Fruit fly (Drosophila melanogaster) whole organism, embryonic: ENCODE data around the gene CG1273.

Experiments used
- BEAF-32 ChIP-seq: fragments of 200-800 bp; sonication (Bioruptor generic); optimal IDR thresholded peaks from 3 replicates; lab custom pipeline; 2017; ENCODE audit warnings: missing biosample characterization, missing genetic modification characterization, mild to moderate bottlenecking, moderate library complexity, missing genetic modification reagents
- BtbVII ChIP-seq: fragments of 200-800 bp; sonication (Bioruptor generic); optimal IDR thresholded peaks from 3 replicates; lab custom pipeline; 2017; ENCODE audit warnings: missing biosample characterization, mild to moderate bottlenecking, missing genetic modification characterization
- CG1024 ChIP-seq: fragments of 200-800 bp; sonication (Bioruptor generic); IDR thresholded peaks from 2 replicates; pipeline ENCODE4 v1.3.6; 2022; ENCODE audit warnings: missing biosample characterization, missing genetic modification characterization
- CG11093 ChIP-seq: fragments of 200-800 bp; sonication (Bioruptor generic); IDR thresholded peaks from 3 replicates; pipeline ENCODE4 v1.3.6; 2022; ENCODE audit warnings: missing biosample characterization, missing genetic modification characterization
- CG11398 ChIP-seq: fragments of 200-800 bp; sonication (Bioruptor generic); optimal IDR thresholded peaks from 2 replicates; lab custom pipeline; 2016; ENCODE audit warnings: missing biosample characterization, missing genetic modification characterization
- CG13287 ChIP-seq: fragments of 200-800 bp; sonication (Bioruptor generic); IDR thresholded peaks from 2 replicates; pipeline ENCODE4 v1.3.6; 2022; ENCODE audit warnings: missing biosample characterization, missing genetic modification characterization; ENCODE audit not compliant: partially characterized antibody
- CG14710 ChIP-seq: fragments of 200-800 bp; sonication (Bioruptor generic); optimal IDR thresholded peaks from 3 replicates; lab custom pipeline; 2019; ENCODE audit warnings: missing biosample characterization, mild to moderate bottlenecking, missing genetic modification characterization, moderate library complexity
- CG1602 ChIP-seq: fragments of 200-800 bp; sonication (Bioruptor generic); optimal IDR thresholded peaks from 3 replicates; lab custom pipeline; 2016; ENCODE audit warnings: missing biosample characterization, missing genetic modification characterization
- CG16813 ChIP-seq: fragments of 200-800 bp; sonication (Bioruptor generic); IDR thresholded peaks from 3 replicates; pipeline ENCODE4 v1.3.6; 2022; ENCODE audit warnings: missing biosample characterization, missing genetic modification characterization; ENCODE audit not compliant: partially characterized antibody
- CG18764 ChIP-seq: fragments of 200-800 bp; sonication (Bioruptor generic); optimal IDR thresholded peaks from 3 replicates; lab custom pipeline; 2016; ENCODE audit warnings: missing biosample characterization, missing genetic modification characterization
- CG2120 ChIP-seq: fragments of 200-800 bp; sonication (Bioruptor generic); optimal IDR thresholded peaks from 3 replicates; lab custom pipeline; 2016; ENCODE audit warnings: missing biosample characterization, missing genetic modification characterization
- CG30403 ChIP-seq: fragments of 200-800 bp; sonication (Bioruptor generic); optimal IDR thresholded peaks from 3 replicates; lab custom pipeline; 2016; ENCODE audit warnings: missing biosample characterization, missing genetic modification characterization
- CG34224 ChIP-seq: fragments of 200-800 bp; sonication (Bioruptor generic); IDR thresholded peaks from 3 replicates; pipeline ENCODE4 v1.3.6; 2022; ENCODE audit warnings: missing biosample characterization, missing genetic modification characterization; ENCODE audit not compliant: partially characterized antibody
- CG3726 ChIP-seq: fragments of 200-800 bp; sonication (Bioruptor generic); IDR thresholded peaks from 3 replicates; pipeline ENCODE4, ENCODE4 v1.3.6; 2022; ENCODE audit warnings: missing biosample characterization, missing genetic modification characterization
- CG42726 ChIP-seq: fragments of 200-800 bp; sonication (Bioruptor generic); IDR thresholded peaks from 2 replicates; pipeline ENCODE4 v1.3.6; 2022; ENCODE audit warnings: missing biosample characterization, missing genetic modification characterization; ENCODE audit not compliant: partially characterized antibody
- CG4360 ChIP-seq: fragments of 200-800 bp; sonication (Bioruptor generic); IDR thresholded peaks from 2 replicates; pipeline ENCODE4 v1.3.6; 2022; ENCODE audit warnings: missing biosample characterization, missing genetic modification characterization
- CG4617 ChIP-seq: fragments of 200-800 bp; sonication (Bioruptor generic); optimal IDR thresholded peaks from 3 replicates; lab custom pipeline; 2016; ENCODE audit warnings: missing biosample characterization, missing genetic modification characterization, borderline replicate concordance
- CG5180 ChIP-seq: fragments of 200-800 bp; sonication (Bioruptor generic); optimal IDR thresholded peaks from 3 replicates; lab custom pipeline; 2017; ENCODE audit warnings: missing biosample characterization, missing genetic modification characterization, mild to moderate bottlenecking, moderate library complexity, missing genetic modification reagents
- CG6254 ChIP-seq: fragments of 200-800 bp; sonication (Bioruptor generic); optimal IDR thresholded peaks from 3 replicates; lab custom pipeline; 2017; ENCODE audit warnings: mild to moderate bottlenecking, missing biosample characterization, missing genetic modification reagents, missing genetic modification characterization
- CG6765 ChIP-seq: fragments of 200-800 bp; sonication (Bioruptor generic); optimal IDR thresholded peaks from 3 replicates; lab custom pipeline; 2017; ENCODE audit warnings: missing biosample characterization, mild to moderate bottlenecking, missing genetic modification characterization
- CG7271 ChIP-seq: fragments of 200-800 bp; sonication (Bioruptor generic); optimal IDR thresholded peaks from 2 replicates; lab custom pipeline; 2018; ENCODE audit warnings: missing biosample characterization, mild to moderate bottlenecking, missing genetic modification characterization, moderate library complexity
- CG7357 ChIP-seq: fragments of 200-800 bp; sonication (Bioruptor generic); IDR thresholded peaks from 3 replicates; pipeline ENCODE4 v1.3.6; 2022; ENCODE audit warnings: missing biosample characterization, missing genetic modification characterization
- CG7928 ChIP-seq: fragments of 200-800 bp; sonication (Bioruptor generic); optimal IDR thresholded peaks from 2 replicates; lab custom pipeline; 2017; ENCODE audit warnings: missing biosample characterization, mild to moderate bottlenecking, missing genetic modification characterization
- CG7963 ChIP-seq: fragments of 200-800 bp; sonication (Bioruptor generic); IDR thresholded peaks from 3 replicates; pipeline ENCODE4 v1.3.6; 2022; ENCODE audit warnings: missing biosample characterization, missing genetic modification characterization; ENCODE audit not compliant: partially characterized antibody
- CG9727 ChIP-seq: fragments of 200-800 bp; sonication (Bioruptor generic); optimal IDR thresholded peaks from 3 replicates; lab custom pipeline; 2017; ENCODE audit warnings: missing biosample characterization, mild to moderate bottlenecking, missing genetic modification characterization
- CTCF ChIP-seq: fragments of 200-800 bp; sonication (Bioruptor generic); optimal IDR thresholded peaks from 2 replicates; lab custom pipeline; 2017; ENCODE audit warnings: missing biosample characterization, mild to moderate bottlenecking, missing genetic modification characterization, moderate library complexity
- Chrac-16 ChIP-seq: fragments of 200-800 bp; sonication (Bioruptor generic); optimal IDR thresholded peaks from 3 replicates; lab custom pipeline; 2016; ENCODE audit warnings: missing biosample characterization, missing genetic modification characterization
- D ChIP-seq, 2 experiments: fragments of 200-800 bp in 1 of 2; fragments of >200 bp in 1 of 2; sonication (Bioruptor generic) in 1 of 2; optimal IDR thresholded peaks; 2 replicates in 1 of 2; 3 replicates in 1 of 2; lab custom pipeline; 2017; ENCODE audit warnings: mild to moderate bottlenecking in 1 of 2, missing biosample characterization in 1 of 2, missing genetic modification characterization in 1 of 2, missing genetic modification reagents in 1 of 2
- Deaf1 ChIP-seq: fragments of 200-800 bp; optimal IDR thresholded peaks from 3 replicates; lab custom pipeline; 2019; ENCODE audit warnings: missing biosample characterization, mild to moderate bottlenecking, missing genetic modification characterization, moderate library complexity
- Dp ChIP-seq: fragments of 200-800 bp; sonication (Bioruptor generic); optimal IDR thresholded peaks from 2 replicates; lab custom pipeline; 2018; ENCODE audit warnings: missing biosample characterization, mild to moderate bottlenecking, missing genetic modification characterization, moderate library complexity
- Ets97D ChIP-seq: fragments of 200-800 bp; sonication (Bioruptor generic); optimal IDR thresholded peaks from 3 replicates; lab custom pipeline; 2016; ENCODE audit warnings: missing biosample characterization, missing genetic modification characterization
- HmgZ ChIP-seq: fragments of 200-800 bp; sonication (Bioruptor generic); optimal IDR thresholded peaks from 2 replicates; lab custom pipeline; 2018; ENCODE audit warnings: missing biosample characterization, mild to moderate bottlenecking, missing genetic modification characterization
- Hmr ChIP-seq: fragments of 200-800 bp; sonication (Bioruptor generic); optimal IDR thresholded peaks from 3 replicates; lab custom pipeline; 2017; ENCODE audit warnings: mild to moderate bottlenecking, missing biosample characterization, missing genetic modification reagents, missing genetic modification characterization
- Hr3 ChIP-seq: fragments of 200-800 bp; sonication (Bioruptor generic); optimal IDR thresholded peaks from 3 replicates; lab custom pipeline; 2016; ENCODE audit warnings: missing biosample characterization, missing genetic modification characterization
- Mad ChIP-seq: fragments of 200-800 bp; sonication (Bioruptor generic); optimal IDR thresholded peaks from 2 replicates; lab custom pipeline; 2016; ENCODE audit warnings: missing biosample characterization, missing genetic modification characterization
- Med ChIP-seq: fragments of 200-800 bp; sonication (Bioruptor generic); peaks from one replicate; lab custom pipeline; 2016; ENCODE audit warnings: missing biosample characterization, missing genetic modification characterization, mild to moderate bottlenecking, inconsistent platforms, moderate library complexity
- Myb ChIP-seq: fragments of 200-800 bp; sonication (Bioruptor generic); optimal IDR thresholded peaks from 2 replicates; lab custom pipeline; 2016; ENCODE audit warnings: missing biosample characterization, missing genetic modification characterization
- Opbp ChIP-seq: fragments of 200-800 bp; sonication (Bioruptor generic); IDR thresholded peaks from 3 replicates; pipeline ENCODE4 v1.3.6; 2022; ENCODE audit warnings: missing biosample characterization, missing genetic modification characterization; ENCODE audit not compliant: partially characterized antibody
- Vsx1 ChIP-seq: fragments of 200-800 bp; sonication (Bioruptor generic); optimal IDR thresholded peaks from 2 replicates; lab custom pipeline; 2017; ENCODE audit warnings: missing biosample characterization, mild to moderate bottlenecking, missing genetic modification characterization, missing genetic modification reagents
- ato ChIP-seq: fragments of 200-800 bp; sonication (Bioruptor generic); IDR thresholded peaks from 2 replicates; pipeline ENCODE4 v1.3.6; 2022; ENCODE audit warnings: missing biosample characterization, missing genetic modification characterization; ENCODE audit not compliant: partially characterized antibody
- dati ChIP-seq: fragments of 200-800 bp; sonication (Bioruptor generic); IDR thresholded peaks from 2 replicates; pipeline ENCODE4 v1.3.6; 2022; ENCODE audit warnings: missing biosample characterization, missing genetic modification characterization
- dpn ChIP-seq, 2 experiments: fragments of 200-800 bp; sonication (Bioruptor generic); optimal IDR thresholded peaks; 3 replicates each; lab custom pipeline; 2016; ENCODE audit warnings: missing biosample characterization in 2 of 2, missing genetic modification characterization in 2 of 2
- gfzf ChIP-seq: fragments of 200-800 bp; sonication (Bioruptor generic); optimal IDR thresholded peaks from 2 replicates; lab custom pipeline; 2016; ENCODE audit warnings: missing biosample characterization, mild to moderate bottlenecking, missing genetic modification characterization, moderate library complexity
- maf-S ChIP-seq: fragments of 200-800 bp; sonication (Bioruptor generic); optimal IDR thresholded peaks from 2 replicates; lab custom pipeline; 2016; ENCODE audit warnings: missing biosample characterization, missing genetic modification characterization
- seq ChIP-seq: fragments of 200-800 bp; sonication (Bioruptor generic); IDR thresholded peaks from 2 replicates; pipeline ENCODE4 v1.3.6; 2022; ENCODE audit warnings: missing biosample characterization, missing genetic modification characterization
- tin ChIP-seq: fragments of 200-800 bp; sonication (Bioruptor generic); optimal IDR thresholded peaks from 3 replicates; lab custom pipeline; 2016; ENCODE audit warnings: missing biosample characterization, missing genetic modification characterization
- tll ChIP-seq, 2 experiments: fragments of 200-800 bp in 1 of 2; fragments of >200 bp in 1 of 2; sonication (Bioruptor generic) in 1 of 2; optimal IDR thresholded peaks; 2 replicates each; lab custom pipeline; 2017 to 2019; ENCODE audit warnings: missing biosample characterization in 2 of 2, missing genetic modification characterization in 2 of 2, mild to moderate bottlenecking in 1 of 2, moderate library complexity in 1 of 2
- vnd ChIP-seq: fragments of 200-800 bp; sonication (Bioruptor generic); IDR thresholded peaks from 3 replicates; pipeline ENCODE4 v1.3.6; 2022; ENCODE audit warnings: missing biosample characterization, missing genetic modification characterization; ENCODE audit not compliant: partially characterized antibody
- zfh2 ChIP-seq: fragments of 200-800 bp; sonication (Bioruptor generic); optimal IDR thresholded peaks from 2 replicates; lab custom pipeline; 2016; ENCODE audit warnings: missing biosample characterization, missing genetic modification characterization

CG1273 gene

dm6 chr3L:4262384-4262783 lies 1.1 kb upstream of the CG1273 start, which contains the start of the genes CG11586 and VhaM9.7-a (continued):
- peak; percentile 64 for TF ChIP-seq CG4617 (GFP tag; lab: Kevin White, UChicago)
- no peak for TF ChIP-seq CG1602
- TF ChIP-seq CG6254 (GFP tag; lab: Kevin White, UChicago) = no peak
- no peak for TF ChIP-seq CG11093 (GFP tag; lab: Robert Waterston, UW)
- TF ChIP-seq Mad (GFP tag; lab: Kevin White, UChicago) = peak; percentile 0
- TF ChIP-seq tll (GFP tag; optimal IDR thresholded peaks at IDR 0.05; lab: Kevin White, UChicago) = no peak
- peak; percentile 21 for TF ChIP-seq CG9727 (GFP tag; lab: Kevin White, UChicago)
- TF ChIP-seq CG7271 (tag; lab: Kevin White, UChicago) = no peak
- no peak for TF ChIP-seq CG1024 (GFP tag; lab: Robert Waterston, UW)
- peak; percentile 50 for TF ChIP-seq Dp (GFP tag; lab: Kevin White, UChicago)
- no peak for TF ChIP-seq CG42726 (GFP tag; lab: Robert Waterston, UW)
- no peak for TF ChIP-seq dati (GFP tag; lab: Robert Waterston, UW)
- peak; percentile 55 for TF ChIP-seq CG16813 (GFP tag; lab: Robert Waterston, UW)
- peak; percentile 55 for TF ChIP-seq Med (GFP tag; lab: Kevin White, UChicago)
- TF ChIP-seq ato (GFP tag; lab: Robert Waterston, UW) = 0 out of 2 replicates have a peak, but pooled peaks have one; percentile 6
- TF ChIP-seq CG7357 (GFP tag; lab: Robert Waterston, UW) = no peak
- TF ChIP-seq CG2120 (GFP tag; lab: Kevin White, UChicago) = peak; percentile 17
- TF ChIP-seq CG30403 (GFP tag; lab: Kevin White, UChicago) = peak; percentile 6
- peak; percentile 2 for TF ChIP-seq Chrac-16 (GFP tag; lab: Kevin White, UChicago)
- TF ChIP-seq CG6765 (GFP tag; lab: Kevin White, UChicago) = no peak
- TF ChIP-seq maf-S = no peak
- TF ChIP-seq CTCF (GFP tag; lab: Kevin White, UChicago) = peak; percentile 41
- no peak for TF ChIP-seq CG5180 (GFP tag; lab: Kevin White, UChicago)
- TF ChIP-seq zfh2 (GFP tag; lab: Kevin White, UChicago) = no peak
- peak; percentile 68 for TF ChIP-seq Myb (GFP tag; lab: Kevin White, UChicago)
- no peak for TF ChIP-seq CG4360 (GFP tag; lab: Robert Waterston, UW)
- TF ChIP-seq dpn (GFP tag; optimal IDR thresholded peaks at IDR 0.05; lab: Kevin White, UChicago) = peak in 1 of 2 experiments; percentile 14
- TF ChIP-seq tin (GFP tag; lab: Kevin White, UChicago) = peak; percentile 26
- TF ChIP-seq HmgZ (tag; lab: Kevin White, UChicago) = peak; percentile 40
- TF ChIP-seq gfzf (GFP tag; lab: Kevin White, UChicago) = peak; percentile 56
- TF ChIP-seq Vsx1 = peak; percentile 21
- TF ChIP-seq CG11398 (GFP tag; lab: Kevin White, UChicago) = no peak
- peak; percentile 86 for TF ChIP-seq Ets97D (GFP tag; lab: Kevin White, UChicago)
- no peak for TF ChIP-seq Deaf1
- TF ChIP-seq D (optimal IDR thresholded peaks at IDR 0.05; lab: Kevin White, UChicago) = no peak
- no peak for TF ChIP-seq D (GFP tag; optimal IDR thresholded peaks at IDR 0.05; lab: Kevin White, UChicago)
- TF ChIP-seq Opbp = 0 out of 3 replicates have a peak, but pooled peaks have one; percentile 17
- TF ChIP-seq Hmr (GFP tag; lab: Kevin White, UChicago) = peak; percentile 25
- TF ChIP-seq CG18764 (GFP tag; lab: Kevin White, UChicago) = peak; percentile 2
- peak; percentile 64; the same call in 2 of the 3 replicates for TF ChIP-seq vnd (GFP tag; lab: Robert Waterston, UW)
- peak; percentile 21 for TF ChIP-seq CG7928
- TF ChIP-seq CG34224 (GFP tag; lab: Robert Waterston, UW) = peak; percentile 71
- no peak for TF ChIP-seq CG3726 (GFP tag; lab: Robert Waterston, UW)
- TF ChIP-seq CG13287 (GFP tag; lab: Robert Waterston, UW) = peak; percentile 80
- no peak for TF ChIP-seq seq (GFP tag; lab: Robert Waterston, UW)
- TF ChIP-seq Hr3 = peak; percentile 8
- TF ChIP-seq CG7963 (GFP tag; lab: Robert Waterston, UW) = 0 out of 3 replicates have a peak, but pooled peaks have one; percentile 38
- TF ChIP-seq CG14710 = peak; percentile 76
- TF ChIP-seq BtbVII (GFP tag; lab: Kevin White, UChicago) = no peak
- peak; percentile 66 for TF ChIP-seq BEAF-32 (GFP tag; lab: Kevin White, UChicago)
